Worm (Caenorhabditis elegans): ENCODE measurements around the gene ubl-1.

- TF ChIP-seq nhr-71 (tag; optimal IDR thresholded peaks at IDR 0.05) (no peak), nhr-11 (tag; optimal IDR thresholded peaks at IDR 0.05) (no peak), nhr-20 (tag; optimal IDR thresholded peaks at IDR 0.05) (no peak), jun-1 (tag; optimal IDR thresholded peaks at IDR 0.05) (peak; percentile 21), fkh-10 (GFP tag; optimal IDR thresholded peaks at IDR 0.05) (no peak), zag-1 (tag; optimal IDR thresholded peaks at IDR 0.05) (no peak), dpl-1 (GFP tag; optimal IDR thresholded peaks at IDR 0.05) (no peak), nhr-76 (tag; optimal IDR thresholded peaks at IDR 0.05) (no peak), skn-1 (tag; optimal IDR thresholded peaks at IDR 0.05) (no peak), lin-14 (GFP tag; optimal IDR thresholded peaks at IDR 0.05) (no peak), vab-15 (tag; optimal IDR thresholded peaks at IDR 0.05) (no peak), fos-1 (tag; optimal IDR thresholded peaks at IDR 0.05) (no peak)
Measured at ce11 chrIII:3116969-3117368, 48.9 kb downstream of the ubl-1 start.
